Worm (Caenorhabditis elegans): ENCODE results near the gene cutl-3.

ce11 chrX:14978756-14979155 lies 20.2 kb downstream of the cutl-3 start:
- no peak for TF ChIP-seq nhr-27 (tag; optimal IDR thresholded peaks at IDR 0.05)
- peak; percentile 57 for TF ChIP-seq ama-1 (optimal IDR thresholded peaks at IDR 0.05)
- no peak for TF ChIP-seq ama-1 (GFP tag; optimal IDR thresholded peaks at IDR 0.05)
- no peak for TF ChIP-seq madf-8 (GFP tag; conservative IDR thresholded peaks at IDR 0.05)
- no peak for TF ChIP-seq Y79H2A.3 (GFP tag; conservative IDR thresholded peaks at IDR 0.05)
- TF ChIP-seq pha-4 (tag; optimal IDR thresholded peaks at IDR 0.05) = no peak
- no peak for TF ChIP-seq ceh-91 (GFP tag; IDR thresholded peaks at IDR 0.05)
- no peak for TF ChIP-seq C06A6.2 (GFP tag; conservative IDR thresholded peaks at IDR 0.05)
- TF ChIP-seq B0336.3 (GFP tag; IDR thresholded peaks at IDR 0.05) = no peak
- TF ChIP-seq ztf-28 (GFP tag; IDR thresholded peaks at IDR 0.05) = no peak
- no peak for TF ChIP-seq F57A8.1 (GFP tag; optimal IDR thresholded peaks at IDR 0.05)

Measured in whole organism, young adult.